Worm (Caenorhabditis elegans): ENCODE measurements around the gene grdn-1.
"Not testable (repeated sequence)": the region's sequence is repeated elsewhere in the genome, so short reads cannot be mapped to it uniquely, and the experiment has no call there.

ce11 chrV:18566352-18566751 lies 26.2 kb upstream of the grdn-1 start:
- TF ChIP-seq flt-1 (GFP tag; IDR thresholded peaks at IDR 0.05); cog-1 (tag; optimal IDR thresholded peaks at IDR 0.05); T22C8.4 (GFP tag; IDR thresholded peaks at IDR 0.05); med-1 (GFP tag; optimal IDR thresholded peaks at IDR 0.05; ENCODE audit: insufficient read depth); klf-2 (GFP tag; conservative IDR thresholded peaks at IDR 0.05): not testable (repeated sequence)
- TF ChIP-seq ztf-29 (GFP tag; IDR thresholded peaks at IDR 0.05), result peak; percentile 69; the same call in 1 of the 2 replicates

All from whole organism, midembryonic.